Worm (Caenorhabditis elegans) whole organism, early embryonic: Measurements from ENCODE around the gene K07H8.9.

Experiments used
- B0310.2 ChIP-seq: sonication (generic microtip); optimal IDR thresholded peaks from 2 replicates; lab custom pipeline; 2016; ENCODE audit warnings: mild to moderate bottlenecking, missing genetic modification characterization, missing compliant biosample characterization
- aly-1 ChIP-seq: sonication (generic microtip); optimal IDR thresholded peaks from 2 replicates; lab custom pipeline; 2016; ENCODE audit warnings: missing genetic modification characterization, missing compliant biosample characterization
- ama-1 ChIP-seq: fragments of 150-350 bp; optimal IDR thresholded peaks from 2 replicates; lab custom pipeline; 2014
- ceh-36 ChIP-seq: sonication (generic microtip); optimal IDR thresholded peaks from 2 replicates; lab custom pipeline; 2016; ENCODE audit warnings: missing genetic modification characterization, inconsistent platforms, missing compliant biosample characterization
- ets-7 ChIP-seq: sonication (generic microtip); optimal IDR thresholded peaks from 2 replicates; lab custom pipeline; 2016; ENCODE audit warnings: missing genotype, missing genetic modification characterization, missing compliant biosample characterization
- hmg-4 ChIP-seq: fragments of 200-800 bp; sonication (Bioruptor generic); optimal IDR thresholded peaks from 2 replicates; lab custom pipeline; 2018; ENCODE audit warnings: mild to moderate bottlenecking, missing genetic modification characterization, missing compliant biosample characterization
- hnd-1 ChIP-seq: sonication (generic microtip); optimal IDR thresholded peaks from 2 replicates; lab custom pipeline; 2016; ENCODE audit warnings: missing genetic modification characterization, missing compliant biosample characterization
- tbx-11 ChIP-seq: fragments of 200-800 bp; sonication (Bioruptor generic); IDR thresholded peaks from 2 replicates; pipeline ENCODE4 v1.3.6; 2022; ENCODE audit warnings: missing genetic modification characterization, missing compliant biosample characterization

- TF ChIP-seq hmg-4 (GFP tag; lab: Kevin White, UChicago): no peak
- TF ChIP-seq tbx-11 (GFP tag; lab: Robert Waterston, UW): no peak
- no peak for TF ChIP-seq hnd-1 (tag; lab: Kevin White, UChicago)
- no peak for TF ChIP-seq B0310.2 (tag; lab: Kevin White, UChicago)
- no peak for TF ChIP-seq ets-7 (tag; lab: Kevin White, UChicago)
- TF ChIP-seq ama-1 (lab: Kevin White, UChicago): no peak
- TF ChIP-seq aly-1: no peak
- TF ChIP-seq ceh-36 (tag; lab: Kevin White, UChicago): no peak
Measured at ce11 chrIV:8236502-8236901, 49.8 kb downstream of the K07H8.9 start, which contains the start of gene nhr-66.
